Worm (Caenorhabditis elegans): Measurements from ENCODE around the gene F56D2.2.

Gene F56D2.2

DNA sequence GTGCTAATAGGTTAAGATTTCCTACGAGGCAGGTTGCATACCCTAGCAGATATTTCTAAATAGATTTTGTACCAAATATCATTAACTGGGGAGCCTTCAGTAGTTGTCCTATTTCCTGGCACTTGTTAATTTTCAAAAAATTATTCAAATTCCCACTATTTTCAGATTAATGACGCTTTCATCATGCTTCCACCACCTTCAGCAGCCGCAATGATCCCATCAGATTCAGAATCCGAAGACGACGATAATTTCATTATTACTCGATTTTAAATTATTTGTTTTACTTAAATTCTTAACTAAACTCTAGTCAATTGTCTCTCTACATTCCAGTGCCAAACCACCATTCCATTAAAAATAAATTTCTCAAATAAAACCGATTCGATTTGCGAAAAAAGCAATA is 36.2 kb upstream of the F56D2.2 start (continued):
- TF ChIP-seq ceh-100 (GFP tag; IDR thresholded peaks at IDR 0.05) (no peak), hsf-1 (GFP tag; IDR thresholded peaks at IDR 0.05) (no peak), F33H1.4 (GFP tag; IDR thresholded peaks at IDR 0.05) (0 out of 2 replicates have a peak, but pooled peaks have one; percentile 4), ztf-18 (tag; optimal IDR thresholded peaks at IDR 0.05) (no peak), bed-2 (GFP tag; IDR thresholded peaks at IDR 0.05) (no peak), Y67H2A.10 (GFP tag; conservative IDR thresholded peaks at IDR 0.05) (no peak), C06A6.2 (GFP tag; conservative IDR thresholded peaks at IDR 0.05) (no peak), hlh-12 (tag; optimal IDR thresholded peaks at IDR 0.05) (no peak), Y95B8A.8 (GFP tag; IDR thresholded peaks at IDR 0.05) (peak; percentile 78; the same call in 1 of the 2 replicates), sea-2 (GFP tag; IDR thresholded peaks at IDR 0.05) (no peak), attf-6 (GFP tag; IDR thresholded peaks at IDR 0.05) (no peak), ceh-91 (GFP tag; IDR thresholded peaks at IDR 0.05) (no peak), ztf-6 (GFP tag; IDR thresholded peaks at IDR 0.05) (no peak), lsy-27 (tag; optimal IDR thresholded peaks at IDR 0.05; ENCODE audit: borderline replicate concordance, insufficient read depth) (no peak), nhr-90 (tag; optimal IDR thresholded peaks at IDR 0.05) (peak; percentile 48), rpc-1 (optimal IDR thresholded peaks at IDR 0.05) (no peak), rpc-1 (tag; optimal IDR thresholded peaks at IDR 0.05) (no peak), madf-10 (tag; optimal IDR thresholded peaks at IDR 0.05) (peak; percentile 43), unc-130 (GFP tag; optimal IDR thresholded peaks at IDR 0.05) (no peak), somi-1 (GFP tag; optimal IDR thresholded peaks at IDR 0.05) (no peak), Y79H2A.3 (GFP tag; conservative IDR thresholded peaks at IDR 0.05) (peak; percentile 42; the same call in 1 of the 2 replicates), hlh-26 (GFP tag; conservative IDR thresholded peaks at IDR 0.05) (no peak), egl-44 (GFP tag; IDR thresholded peaks at IDR 0.05) (no peak), madf-8 (GFP tag; conservative IDR thresholded peaks at IDR 0.05) (no peak), pha-4 (tag; optimal IDR thresholded peaks at IDR 0.05) (no peak), Y56A3A.18 (GFP tag; IDR thresholded peaks at IDR 0.05) (0 out of 2 replicates have a peak, but pooled peaks have one; percentile 33), ceh-27 (GFP tag; optimal IDR thresholded peaks at IDR 0.05) (no peak), T07F8.4 (tag; optimal IDR thresholded peaks at IDR 0.05) (no peak), nfya-2 (GFP tag; IDR thresholded peaks at IDR 0.05) (no peak), pbrm-1 (GFP tag; IDR thresholded peaks at IDR 0.05) (no peak), B0035.1 (tag; optimal IDR thresholded peaks at IDR 0.05) (peak; percentile 9), B0261.1 (tag; optimal IDR thresholded peaks at IDR 0.05) (no peak), Y53G8AR.9 (GFP tag; conservative IDR thresholded peaks at IDR 0.05) (peak; percentile 63; the same call in 1 of the 2 replicates), B0336.3 (GFP tag; IDR thresholded peaks at IDR 0.05) (peak; percentile 82), hrde-1 (tag; optimal IDR thresholded peaks at IDR 0.05; ENCODE audit: borderline replicate concordance) (no peak), nfyb-1 (GFP tag; IDR thresholded peaks at IDR 0.05) (peak; percentile 44), let-526 (GFP tag; IDR thresholded peaks at IDR 0.05) (0 out of 2 replicates have a peak, but pooled peaks have one; percentile 56), mel-28 (tag; optimal IDR thresholded peaks at IDR 0.05; ENCODE audit: borderline replicate concordance) (peak; percentile 47), attf-3 (GFP tag; conservative IDR thresholded peaks at IDR 0.05) (no peak; the same call in 1 of the 2 replicates), lsl-1 (GFP tag; optimal IDR thresholded peaks at IDR 0.05) (no peak), atf-7 (tag; optimal IDR thresholded peaks at IDR 0.05) (no peak), lin-26 (GFP tag; IDR thresholded peaks at IDR 0.05) (0 out of 2 replicates have a peak, but pooled peaks have one; percentile 53), F57C9.4 (tag; optimal IDR thresholded peaks at IDR 0.05) (no peak), nhr-120 (GFP tag; IDR thresholded peaks at IDR 0.05) (no peak), F39B2.1 (GFP tag; IDR thresholded peaks at IDR 0.05) (no peak), madf-3 (GFP tag; IDR thresholded peaks at IDR 0.05) (no peak), lag-1 (GFP tag; IDR thresholded peaks at IDR 0.05) (no peak), hmg-20 (GFP tag; IDR thresholded peaks at IDR 0.05) (no peak), bed-1 (GFP tag; IDR thresholded peaks at IDR 0.05) (no peak), gei-17 (GFP tag; optimal IDR thresholded peaks at IDR 0.05) (no peak)

Data from whole organism, young adult.